Worm (Caenorhabditis elegans): ENCODE measurements around the gene lido-1.
"Not testable (repeated sequence)": the region's sequence is repeated elsewhere in the genome, so short reads cannot be mapped to it uniquely, and the experiment has no call there.

The lido-1 gene

ce11 chrX:17096508-17097234, at the start of gene lido-1:
TSS of gene lido-1 (minus strand) at chrX:17096558.
- TF ChIP-seq unc-62 (GFP tag; optimal IDR thresholded peaks at IDR 0.05): no peak

ce11 chrX:17140447-17140846, 44.1 kb upstream of the lido-1 start:
- no peak for TF ChIP-seq unc-62 (GFP tag; optimal IDR thresholded peaks at IDR 0.05)

ce11 chrX:17139204-17139780, 42.9 kb upstream of the lido-1 start:
- TF ChIP-seq unc-62 (GFP tag; optimal IDR thresholded peaks at IDR 0.05): no peak

ce11 chrX:17138060-17138557, 41.8 kb upstream of the lido-1 start, which contains the start of gene cnp-3:
TSS of gene cnp-3 (minus strand) at chrX:17138110.
- no peak for TF ChIP-seq unc-62 (GFP tag; optimal IDR thresholded peaks at IDR 0.05)

- no peak for TF ChIP-seq unc-62 (GFP tag; optimal IDR thresholded peaks at IDR 0.05)
These were observed 39.3 kb upstream of the lido-1 start for ce11 chrX:17135704-17136103.

- no peak for TF ChIP-seq unc-62 (GFP tag; optimal IDR thresholded peaks at IDR 0.05)
These were observed 38.1 kb upstream of the lido-1 start, which contains the start of gene K09E3.7 for ce11 chrX:17134427-17134826. TSS of gene K09E3.7 (minus strand) at chrX:17134527.

ce11 chrX:17117359-17117758, 21.0 kb upstream of the lido-1 start, which contains the start of gene K09E3.2:
TSS of gene K09E3.2 (plus strand) at chrX:17117659.
- not testable (repeated sequence) for TF ChIP-seq unc-62 (GFP tag; optimal IDR thresholded peaks at IDR 0.05)

ce11 chrX:17115089-17115488, 18.7 kb upstream of the lido-1 start, which contains the start of gene lido-6:
TSS of gene lido-6 (minus strand) at chrX:17115189.
- no peak for TF ChIP-seq unc-62 (GFP tag; optimal IDR thresholded peaks at IDR 0.05)

ce11 chrX:17110555-17110954, 14.2 kb upstream of the lido-1 start, which contains the start of gene lido-5:
TSS of gene lido-5 (minus strand) at chrX:17110655.
- no peak for TF ChIP-seq unc-62 (GFP tag; optimal IDR thresholded peaks at IDR 0.05)

ce11 chrX:17107670-17108069, 11.3 kb upstream of the lido-1 start, which contains the start of gene lido-4:
TSS of gene lido-4 (minus strand) at chrX:17107770.
- TF ChIP-seq unc-62 (GFP tag; optimal IDR thresholded peaks at IDR 0.05): no peak

ce11 chrX:17100656-17101055, 4.3 kb upstream of the lido-1 start, which contains the start of gene lido-2:
TSS of gene lido-2 (minus strand) at chrX:17100756.
- no peak for TF ChIP-seq unc-62 (GFP tag; optimal IDR thresholded peaks at IDR 0.05)

ce11 chrX:17093199-17093598, 3.2 kb downstream of the lido-1 start, which contains the start of gene C08A9.3:
TSS of gene C08A9.3 (minus strand) at chrX:17093299.
- no peak for TF ChIP-seq unc-62 (GFP tag; optimal IDR thresholded peaks at IDR 0.05)

- TF ChIP-seq unc-62 (GFP tag; optimal IDR thresholded peaks at IDR 0.05): no peak
These were observed 3.9 kb downstream of the lido-1 start, which contains the start of gene sod-3 for ce11 chrX:17092416-17092815. TSS of gene sod-3 (plus strand) at chrX:17092753.

ce11 chrX:17080635-17081376, 15.6 kb downstream of the lido-1 start, which contains the start of the genes irld-23 and C08A9.10:
TSS of gene irld-23 (minus strand) at chrX:17080685.
TSS of gene C08A9.10 (plus strand) at chrX:17081179.
- TF ChIP-seq unc-62 (GFP tag; optimal IDR thresholded peaks at IDR 0.05): no peak

ce11 chrX:17072088-17072487, 24.3 kb downstream of the lido-1 start, which contains the start of gene C30G4.4:
TSS of gene C30G4.4 (minus strand) at chrX:17072188.
- TF ChIP-seq unc-62 (GFP tag; optimal IDR thresholded peaks at IDR 0.05): no peak

ce11 chrX:17070495-17070894, 25.9 kb downstream of the lido-1 start:
- no peak for TF ChIP-seq unc-62 (GFP tag; optimal IDR thresholded peaks at IDR 0.05)

Data from whole organism, dauer.